Worm (Caenorhabditis elegans): Measurements from ENCODE around the gene mnat-1.

The mnat-1 gene

DNA sequence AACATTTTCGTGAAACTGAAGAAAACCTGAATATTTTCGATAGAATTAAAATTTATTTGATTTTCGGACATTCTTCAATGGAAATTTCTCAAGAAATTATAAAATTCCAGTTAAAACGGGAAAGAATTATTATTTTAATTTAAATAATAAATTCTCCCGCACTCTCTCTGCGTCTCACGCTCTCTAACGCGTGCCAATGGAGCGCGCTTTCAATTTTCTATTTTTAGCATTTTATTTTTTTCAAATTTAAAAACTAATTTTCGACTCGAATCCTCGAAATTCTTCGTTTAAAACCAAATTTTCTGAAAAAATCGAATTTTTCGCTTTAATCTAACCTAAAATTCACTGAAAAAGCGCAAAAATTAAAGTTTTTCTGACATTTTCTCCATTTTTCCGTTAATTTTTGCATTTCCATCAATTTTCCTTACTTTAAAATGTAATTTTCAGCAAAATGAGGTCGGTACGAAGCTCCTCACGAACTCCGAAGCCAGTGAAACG lies 26.0 kb upstream of the mnat-1 start, which contains the start of gene gbas-1:
Gene gbas-1 (plus strand): TSS at position 448 of the 498 bp plus-strand sequence.
- TF ChIP-seq bed-3 (GFP tag; optimal IDR thresholded peaks at IDR 0.05) (no peak), elt-1 (tag; optimal IDR thresholded peaks at IDR 0.05; ENCODE audit: borderline replicate concordance, insufficient read depth) (no peak), mep-1 (tag; optimal IDR thresholded peaks at IDR 0.05) (no peak), ces-1 (GFP tag; optimal IDR thresholded peaks at IDR 0.05) (peak; percentile 34), nhr-12 (tag; optimal IDR thresholded peaks at IDR 0.05) (no peak), unc-120 (tag; optimal IDR thresholded peaks at IDR 0.05; ENCODE audit: poor library complexity, severe bottlenecking) (peak; percentile 99), elt-3 (tag; optimal IDR thresholded peaks at IDR 0.05) (no peak), nhr-237 (tag; optimal IDR thresholded peaks at IDR 0.05) (peak; percentile 2), zip-8 (tag; optimal IDR thresholded peaks at IDR 0.05) (no peak), nhr-28 (tag; optimal IDR thresholded peaks at IDR 0.05) (no peak)

DNA sequence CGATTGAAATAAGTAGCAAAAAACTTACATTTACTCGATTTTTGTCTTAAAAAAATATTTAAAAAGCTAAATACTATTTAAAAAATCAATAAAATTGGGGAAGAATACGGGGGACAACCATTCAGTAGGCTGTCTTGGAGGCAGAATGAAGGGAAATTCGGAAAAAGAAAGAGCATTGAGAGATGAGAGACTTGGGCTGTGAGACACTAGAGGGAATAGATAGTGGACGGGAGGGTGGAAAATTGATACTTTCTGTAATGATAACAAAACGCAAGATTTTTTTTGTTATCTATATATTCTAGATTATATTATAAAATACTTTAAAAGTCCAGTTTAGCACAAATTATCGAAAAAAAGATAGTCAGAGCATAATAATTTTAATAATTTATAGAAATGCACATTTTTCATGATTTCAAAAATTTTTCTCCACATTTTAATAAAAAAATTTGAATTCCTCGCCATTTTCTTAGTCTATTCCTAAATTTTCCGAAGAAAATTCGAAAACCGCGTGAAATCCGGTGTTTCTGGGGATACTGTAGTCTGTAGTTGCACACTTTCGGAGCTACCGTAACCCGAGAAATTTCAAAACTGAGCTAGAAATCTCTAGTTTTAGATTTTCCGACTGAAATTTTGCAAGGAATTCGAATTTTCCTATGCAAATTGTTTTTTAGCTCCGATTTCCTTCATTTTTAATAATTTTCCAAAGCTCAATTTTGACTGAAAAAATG lies 25.4 kb upstream of the mnat-1 start:
- TF ChIP-seq lsy-2 (tag; optimal IDR thresholded peaks at IDR 0.05) (peak; percentile 44), tbx-8 (GFP tag; optimal IDR thresholded peaks at IDR 0.05) (no peak), snpc-4 (tag; optimal IDR thresholded peaks at IDR 0.05) (no peak)

DNA sequence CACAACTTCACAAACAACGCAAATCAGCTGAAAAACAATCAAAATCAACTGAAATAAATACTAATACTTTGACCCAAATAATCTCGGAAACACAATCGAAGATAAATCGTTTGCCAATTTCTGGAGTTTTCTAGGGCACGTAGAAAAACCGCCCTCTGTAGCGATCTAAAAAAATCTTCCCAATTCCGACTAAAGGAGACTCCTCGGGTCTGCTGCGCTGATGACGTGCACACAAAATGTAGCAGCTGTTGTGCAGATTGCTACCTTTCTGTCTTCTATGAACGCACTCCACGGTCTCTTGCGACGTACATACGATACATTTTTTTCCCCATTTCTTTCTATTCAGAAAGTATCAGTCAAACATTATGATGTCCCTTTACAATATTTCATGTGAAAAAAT lies 9.9 kb upstream of the mnat-1 start, which contains the start of gene F53G2.1:
Gene F53G2.1 (plus strand): TSS at position 301 of the 400 bp plus-strand sequence.
- TF ChIP-seq nhr-2 (tag; optimal IDR thresholded peaks at IDR 0.05), result no peak
- TF ChIP-seq lin-13 (tag; optimal IDR thresholded peaks at IDR 0.05), result no peak
- TF ChIP-seq lsy-2 (tag; optimal IDR thresholded peaks at IDR 0.05), result no peak
- no peak for TF ChIP-seq pha-4 (tag; optimal IDR thresholded peaks at IDR 0.05)
- TF ChIP-seq hlh-1 (tag; optimal IDR thresholded peaks at IDR 0.05), result peak; percentile 64
- no peak for TF ChIP-seq unc-62 (GFP tag; optimal IDR thresholded peaks at IDR 0.05)
- no peak for TF ChIP-seq flh-1 (GFP tag; optimal IDR thresholded peaks at IDR 0.05)

DNA sequence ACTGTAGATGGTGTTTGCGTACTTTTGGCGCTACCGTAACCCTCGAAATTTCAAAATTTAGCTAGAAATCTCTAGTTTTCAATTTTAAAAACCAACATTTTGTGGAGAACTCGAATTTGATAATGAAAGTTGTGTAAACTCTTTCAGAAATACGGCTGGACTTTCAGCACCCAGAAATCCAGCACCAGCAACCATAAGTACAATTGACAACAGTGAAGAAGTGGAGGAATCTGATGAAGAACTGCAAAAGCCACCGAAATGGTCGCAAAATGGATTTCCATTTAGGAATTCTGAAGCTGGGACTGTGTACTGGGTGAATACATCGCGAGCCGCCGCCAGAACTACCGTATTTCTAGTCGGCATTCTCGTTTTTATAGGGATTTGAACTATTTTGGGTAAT lies 5.1 kb upstream of the mnat-1 start, which contains the start of gene F53G2.13:
Gene F53G2.13 (plus strand): TSS at position 301 of the 400 bp plus-strand sequence.
- TF ChIP-seq tbx-8 (GFP tag; optimal IDR thresholded peaks at IDR 0.05) (no peak), ztf-11 (tag; optimal IDR thresholded peaks at IDR 0.05) (no peak), unc-39 (tag; optimal IDR thresholded peaks at IDR 0.05) (no peak), elt-3 (tag; optimal IDR thresholded peaks at IDR 0.05) (no peak), nhr-237 (tag; optimal IDR thresholded peaks at IDR 0.05) (no peak), zip-8 (tag; optimal IDR thresholded peaks at IDR 0.05) (no peak), ham-2 (GFP tag; optimal IDR thresholded peaks at IDR 0.05) (no peak), mab-5 (tag; optimal IDR thresholded peaks at IDR 0.05) (no peak), ces-1 (GFP tag; optimal IDR thresholded peaks at IDR 0.05) (no peak), ceh-39 (tag; optimal IDR thresholded peaks at IDR 0.05) (no peak), mls-2 (tag; optimal IDR thresholded peaks at IDR 0.05) (no peak)

DNA sequence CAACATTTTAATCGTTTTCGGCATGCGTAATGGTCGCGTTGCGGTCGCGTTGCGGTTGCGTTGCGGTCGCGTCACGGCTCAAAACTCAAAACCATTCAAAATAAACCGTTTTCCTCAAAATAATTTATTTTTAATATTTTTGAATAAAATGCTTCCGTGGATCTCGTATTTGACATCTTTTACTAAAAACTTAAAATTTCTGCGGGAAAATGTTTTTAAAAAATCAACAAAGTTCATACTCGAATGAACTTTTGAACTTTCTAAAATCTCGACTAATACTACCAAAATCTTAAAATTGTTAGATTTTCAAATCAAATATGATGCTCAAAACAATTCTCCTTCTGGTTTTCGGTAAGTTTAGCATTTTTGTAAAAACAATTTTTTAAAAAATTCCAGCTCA lies 3.2 kb upstream of the mnat-1 start, which contains the start of gene F53G2.2:
Gene F53G2.2 (plus strand): TSS at position 301 of the 400 bp plus-strand sequence.
- TF ChIP-seq nhr-76 (tag; optimal IDR thresholded peaks at IDR 0.05) (no peak), M03D4.4 (tag; optimal IDR thresholded peaks at IDR 0.05) (no peak), lsy-2 (tag; optimal IDR thresholded peaks at IDR 0.05) (no peak)

DNA sequence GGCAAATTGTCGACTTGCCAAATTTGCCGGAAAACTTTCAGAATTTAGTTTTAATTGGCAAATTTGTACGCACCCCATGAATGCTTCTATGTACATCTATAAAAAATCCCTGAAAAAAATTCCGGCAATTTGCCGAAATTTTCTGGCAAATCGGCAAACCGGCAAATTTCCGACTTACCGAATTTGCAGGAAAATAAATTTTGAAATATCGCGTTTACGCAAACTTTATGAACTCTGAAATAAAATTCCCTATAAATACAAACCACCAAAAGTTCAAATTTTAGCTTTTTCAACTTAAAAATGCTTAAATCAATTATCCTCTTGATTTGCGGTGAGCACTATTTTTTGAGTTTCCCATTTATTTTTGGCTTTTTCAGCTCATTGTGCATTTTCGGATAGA lies 1.7 kb upstream of the mnat-1 start, which contains the start of gene F53G2.3:
Gene F53G2.3 (plus strand): TSS at position 301 of the 400 bp plus-strand sequence.
- TF ChIP-seq sem-2 (GFP tag; optimal IDR thresholded peaks at IDR 0.05) (no peak), ces-1 (GFP tag; optimal IDR thresholded peaks at IDR 0.05) (no peak), blmp-1 (tag; optimal IDR thresholded peaks at IDR 0.05) (no peak), lin-13 (tag; optimal IDR thresholded peaks at IDR 0.05) (no peak), cnd-1 (tag; optimal IDR thresholded peaks at IDR 0.05) (no peak), mls-2 (tag; optimal IDR thresholded peaks at IDR 0.05) (no peak), mep-1 (tag; optimal IDR thresholded peaks at IDR 0.05) (no peak)
